Worm (Caenorhabditis elegans) whole organism, young adult: ENCODE measurements around the gene H04D03.4.

Source experiments
- F33H1.4 ChIP-seq: fragments of 200-800 bp; sonication (Bioruptor generic); IDR thresholded peaks from 2 replicates; pipeline ENCODE4 v1.3.6; 2022; ENCODE audit warnings: missing genetic modification reagents, missing genetic modification characterization, missing compliant biosample characterization
- F37B4.10 ChIP-seq: fragments of 200-800 bp; sonication (Bioruptor generic); IDR thresholded peaks from 2 replicates; pipeline ENCODE4 v1.3.6; 2022; ENCODE audit warnings: missing genetic modification characterization, missing compliant biosample characterization
- F52B5.7 ChIP-seq: sonication (generic microtip); optimal IDR thresholded peaks from 2 replicates; lab custom pipeline; 2016; ENCODE audit warnings: mild to moderate bottlenecking, missing genetic modification characterization, missing compliant biosample characterization
- F57C9.4 ChIP-seq: sonication (generic microtip); optimal IDR thresholded peaks from 2 replicates; lab custom pipeline; 2017; ENCODE audit warnings: mild to moderate bottlenecking, missing genetic modification characterization, missing compliant biosample characterization
- T07F8.4 ChIP-seq: sonication (generic microtip); optimal IDR thresholded peaks from 2 replicates; lab custom pipeline; 2016; ENCODE audit warnings: mild to moderate bottlenecking, missing genetic modification characterization, moderate library complexity, missing compliant biosample characterization
- Y53F4B.3 ChIP-seq: fragments of 200-800 bp; sonication (Bioruptor generic); IDR thresholded peaks from 2 replicates; pipeline ENCODE4 v1.3.6; 2022; ENCODE audit warnings: missing genetic modification reagents, missing genetic modification characterization, missing compliant biosample characterization
- Y67H2A.10 ChIP-seq: fragments of 200-800 bp; sonication (Bioruptor generic); conservative IDR thresholded peaks from 2 replicates; pipeline ENCODE4 v1.3.6; 2022; ENCODE audit warnings: missing genetic modification reagents, missing genetic modification characterization, missing compliant biosample characterization
- Y79H2A.3 ChIP-seq: fragments of 200-800 bp; sonication (Bioruptor generic); conservative IDR thresholded peaks from 2 replicates; pipeline ENCODE4 v1.3.6; 2022; ENCODE audit warnings: missing genetic modification reagents, missing genetic modification characterization, missing compliant biosample characterization
- Y95B8A.8 ChIP-seq: fragments of 200-800 bp; sonication (Bioruptor generic); IDR thresholded peaks from 2 replicates; pipeline ENCODE4 v1.3.6; 2022; ENCODE audit warnings: missing genetic modification reagents, missing genetic modification characterization, missing compliant biosample characterization
- ama-1 ChIP-seq, 3 experiments: fragments of 150-350 bp in 1 of 3; sonication (generic microtip) in 2 of 3; optimal IDR thresholded peaks; 2 replicates each; lab custom pipeline; 2014 to 2018; ENCODE audit warnings: missing biosample characterization in 2 of 3, missing genetic modification characterization in 2 of 3, missing genetic modification reagents in 2 of 3
- ceh-100 ChIP-seq: fragments of 200-800 bp; sonication (Bioruptor generic); IDR thresholded peaks from 2 replicates; pipeline ENCODE4 v1.3.6; 2022; ENCODE audit warnings: missing genetic modification reagents, missing genetic modification characterization, missing compliant biosample characterization
- ceh-40 ChIP-seq: fragments of 200-800 bp; sonication (Bioruptor generic); IDR thresholded peaks from 2 replicates; pipeline ENCODE4 v1.3.6; 2022; ENCODE audit warnings: missing genetic modification characterization, missing compliant biosample characterization
- ceh-79 ChIP-seq: sonication (generic microtip); optimal IDR thresholded peaks from 2 replicates; lab custom pipeline; 2017; ENCODE audit warnings: mild to moderate bottlenecking, missing genetic modification characterization, missing compliant biosample characterization
- chd-7 ChIP-seq: sonication (generic microtip); optimal IDR thresholded peaks from 2 replicates; lab custom pipeline; 2016; ENCODE audit warnings: mild to moderate bottlenecking, missing genetic modification characterization, moderate library complexity, missing compliant biosample characterization
- efl-1 ChIP-seq: fragments of 150-350 bp; optimal IDR thresholded peaks from 2 replicates; lab custom pipeline; 2014; ENCODE audit warnings: missing biosample characterization, missing genetic modification reagents, missing genetic modification characterization
- egl-18 ChIP-seq: fragments of 200-800 bp; sonication (Bioruptor generic); IDR thresholded peaks from 2 replicates; pipeline ENCODE4 v1.3.6; 2022; ENCODE audit warnings: missing genetic modification reagents, missing genetic modification characterization, missing compliant biosample characterization
- fkh-3 ChIP-seq: sonication (generic microtip); optimal IDR thresholded peaks from 2 replicates; lab custom pipeline; 2016; ENCODE audit warnings: mild to moderate bottlenecking, missing genetic modification characterization, missing compliant biosample characterization
- him-1 ChIP-seq: sonication (generic microtip); optimal IDR thresholded peaks from 2 replicates; lab custom pipeline; 2016; ENCODE audit warnings: missing genotype, missing genetic modification reagents, missing genetic modification characterization, missing compliant biosample characterization
- hlh-26 ChIP-seq: fragments of 200-800 bp; sonication (Bioruptor generic); conservative IDR thresholded peaks from 2 replicates; pipeline ENCODE4 v1.3.6; 2022; ENCODE audit warnings: missing genetic modification reagents, missing genetic modification characterization, missing compliant biosample characterization
- hmg-1.2 ChIP-seq: fragments of 200-800 bp; sonication (Bioruptor generic); IDR thresholded peaks from 2 replicates; pipeline ENCODE4 v1.3.6; 2022; ENCODE audit warnings: missing genetic modification reagents, missing genetic modification characterization, missing compliant biosample characterization
- hsf-1 ChIP-seq: fragments of 200-800 bp; sonication (Bioruptor generic); IDR thresholded peaks from 2 replicates; pipeline ENCODE4 v1.3.6; 2022; ENCODE audit warnings: missing genetic modification reagents, missing genetic modification characterization, missing compliant biosample characterization
- let-526 ChIP-seq: fragments of 200-800 bp; sonication (Bioruptor generic); IDR thresholded peaks from 2 replicates; pipeline ENCODE4 v1.3.6; 2022; ENCODE audit warnings: missing genetic modification reagents, missing genetic modification characterization, missing compliant biosample characterization
- let-607 ChIP-seq, 2 experiments: fragments of 200-800 bp in 1 of 2; sonication (Bioruptor generic) in 1 of 2; sonication (generic microtip) in 1 of 2; optimal IDR thresholded peaks; 2 replicates each; lab custom pipeline; 2016 to 2018; ENCODE audit warnings: mild to moderate bottlenecking in 2 of 2, missing compliant biosample characterization in 2 of 2, missing genetic modification characterization in 2 of 2, moderate library complexity in 2 of 2, missing genotype in 1 of 2
- lin-40 ChIP-seq: sonication (generic microtip); optimal IDR thresholded peaks from 2 replicates; lab custom pipeline; 2016; ENCODE audit warnings: missing genetic modification characterization, mild to moderate bottlenecking, missing compliant biosample characterization, missing genotype, missing genetic modification reagents
- lsl-1 ChIP-seq: fragments of 200-800 bp; sonication (Bioruptor generic); optimal IDR thresholded peaks from 2 replicates; lab custom pipeline; 2018; ENCODE audit warnings: mild to moderate bottlenecking, missing genetic modification characterization, moderate library complexity, missing compliant biosample characterization
- lsy-27 ChIP-seq: sonication (generic microtip); optimal IDR thresholded peaks from 2 replicates; lab custom pipeline; 2017; ENCODE audit warnings: missing genetic modification characterization, mild to moderate bottlenecking, missing compliant biosample characterization, antibody characterized with exemption, missing genotype, borderline replicate concordance; ENCODE audit not compliant: insufficient read depth
- madf-6 ChIP-seq: fragments of 200-800 bp; sonication (Bioruptor generic); IDR thresholded peaks from 2 replicates; pipeline ENCODE4 v1.3.6; 2022; ENCODE audit warnings: missing genetic modification reagents, missing genetic modification characterization, missing compliant biosample characterization
- mcd-1 ChIP-seq: fragments of 200-800 bp; sonication (Bioruptor generic); IDR thresholded peaks from 2 replicates; pipeline ENCODE4 v1.3.6; 2022; ENCODE audit warnings: missing genetic modification reagents, missing genetic modification characterization, missing compliant biosample characterization
- mxl-1 ChIP-seq: sonication (generic microtip); optimal IDR thresholded peaks from 2 replicates; lab custom pipeline; 2016; ENCODE audit warnings: missing genetic modification characterization, missing compliant biosample characterization
- nfyb-1 ChIP-seq: fragments of 200-800 bp; sonication (Bioruptor generic); IDR thresholded peaks from 2 replicates; pipeline ENCODE4 v1.3.6; 2022; ENCODE audit warnings: missing genetic modification reagents, missing genetic modification characterization, missing compliant biosample characterization
- nhr-179 ChIP-seq: sonication (generic microtip); optimal IDR thresholded peaks from 2 replicates; lab custom pipeline; 2016; ENCODE audit warnings: mild to moderate bottlenecking, missing genetic modification characterization, missing compliant biosample characterization
- nhr-27 ChIP-seq: fragments of 200-800 bp; sonication (Bioruptor generic); optimal IDR thresholded peaks from 2 replicates; lab custom pipeline; 2018; ENCODE audit warnings: mild to moderate bottlenecking, missing genetic modification characterization, moderate library complexity, missing compliant biosample characterization
- nhr-80 ChIP-seq: sonication (generic microtip); optimal IDR thresholded peaks from 2 replicates; lab custom pipeline; 2016; ENCODE audit warnings: missing genetic modification characterization, missing compliant biosample characterization
- pbrm-1 ChIP-seq: fragments of 200-800 bp; sonication (Bioruptor generic); IDR thresholded peaks from 2 replicates; pipeline ENCODE4 v1.3.6; 2022; ENCODE audit warnings: missing genetic modification reagents, missing genetic modification characterization, missing compliant biosample characterization
- snpc-3.4 ChIP-seq: sonication (generic microtip); optimal IDR thresholded peaks from 2 replicates; lab custom pipeline; 2017; ENCODE audit warnings: missing genetic modification characterization, mild to moderate bottlenecking, missing compliant biosample characterization, antibody characterized with exemption, moderate library complexity, missing genotype, missing genetic modification reagents
- snpc-4 ChIP-seq, 5 experiments: fragments of 150-350 bp in 1 of 5; sonication (generic microtip) in 4 of 5; optimal IDR thresholded peaks; 2 replicates each; lab custom pipeline; 2014 to 2018; ENCODE audit warnings: missing genetic modification characterization in 5 of 5, missing biosample characterization in 3 of 5, antibody characterized with exemption in 2 of 5, mild to moderate bottlenecking in 2 of 5, missing compliant biosample characterization in 2 of 5, missing genotype in 2 of 5, moderate library complexity in 2 of 5, missing genetic modification reagents in 1 of 5
- somi-1 ChIP-seq: fragments of 200-800 bp; sonication (Bioruptor generic); optimal IDR thresholded peaks from 2 replicates; lab custom pipeline; 2018; ENCODE audit warnings: mild to moderate bottlenecking, missing genetic modification characterization, missing compliant biosample characterization
- unc-130 ChIP-seq: sonication (generic microtip); optimal IDR thresholded peaks from 2 replicates; lab custom pipeline; 2016; ENCODE audit warnings: missing genetic modification reagents, missing genetic modification characterization, missing compliant biosample characterization
- zfh-2 ChIP-seq: fragments of 200-800 bp; sonication (Bioruptor generic); conservative IDR thresholded peaks from 2 replicates; pipeline ENCODE4 v1.3.6; 2022; ENCODE audit warnings: missing genetic modification reagents, missing genetic modification characterization, missing compliant biosample characterization
- zim-3 ChIP-seq: sonication (generic microtip); optimal IDR thresholded peaks from 2 replicates; lab custom pipeline; 2017; ENCODE audit warnings: mild to moderate bottlenecking, missing genetic modification characterization, moderate library complexity, missing compliant biosample characterization
- ztf-3 ChIP-seq: fragments of 200-800 bp; sonication (Bioruptor generic); optimal IDR thresholded peaks from 2 replicates; lab custom pipeline; 2018; ENCODE audit warnings: mild to moderate bottlenecking, missing genetic modification characterization, missing compliant biosample characterization

Gene H04D03.4

ce11 chrIII:10460427-10461163 is 9.7 kb upstream of the H04D03.4 start, which contains the start of gene ecps-1 (continued):
- TF ChIP-seq mcd-1 (GFP tag; lab: Robert Waterston, UW) (peak; percentile 98), F33H1.4 (GFP tag; lab: Robert Waterston, UW) (peak; percentile 74), pbrm-1 (GFP tag; lab: Robert Waterston, UW) (peak; percentile 94), snpc-3.4 (peak; percentile 91), Y79H2A.3 (GFP tag; lab: Robert Waterston, UW) (peak; percentile 79), ama-1 (optimal IDR thresholded peaks at IDR 0.05; lab: Kevin White, UChicago) (no peak), ama-1 (GFP tag; optimal IDR thresholded peaks at IDR 0.05; lab: Kevin White, UChicago) (no peak), F52B5.7 (no peak), nfyb-1 (GFP tag; lab: Robert Waterston, UW) (0 out of 2 replicates have a peak, but pooled peaks have one; percentile 54), ceh-79 (no peak), unc-130 (GFP tag; lab: Kevin White, UChicago) (peak; percentile 93), Y95B8A.8 (peak; percentile 82), hsf-1 (GFP tag; lab: Robert Waterston, UW) (no peak), somi-1 (GFP tag; lab: Kevin White, UChicago) (peak; percentile 48), zfh-2 (GFP tag; lab: Robert Waterston, UW) (no peak), efl-1 (GFP tag; lab: Kevin White, UChicago) (peak; percentile 64), lsy-27 (tag; lab: Kevin White, UChicago) (peak; percentile 25), hlh-26 (GFP tag; lab: Robert Waterston, UW) (no peak), nhr-27 (tag; lab: Kevin White, UChicago) (no peak), mxl-1 (tag; lab: Kevin White, UChicago) (no peak), madf-6 (peak; percentile 84), snpc-4 (GFP tag; optimal IDR thresholded peaks at IDR 0.05; lab: Kevin White, UChicago) (peak; percentile 76), snpc-4 (tag; optimal IDR thresholded peaks at IDR 0.05; lab: Kevin White, UChicago) (peak; percentile 44 to 76 (median 54)), egl-18 (GFP tag; lab: Robert Waterston, UW) (no peak), F57C9.4 (tag; lab: Kevin White, UChicago) (no peak), ztf-3 (no peak), chd-7 (tag; lab: Kevin White, UChicago) (no peak), nhr-80 (tag; lab: Kevin White, UChicago) (no peak), let-526 (GFP tag; lab: Robert Waterston, UW) (peak; percentile 68; the same call in 1 of the 2 replicates), lin-40 (tag; lab: Kevin White, UChicago) (peak; percentile 65), zim-3 (tag; lab: Kevin White, UChicago) (no peak), ceh-40 (GFP tag; lab: Robert Waterston, UW) (no peak)
- TF ChIP-seq, all 124 proteins: peak for 62

- TF ChIP-seq Y67H2A.10 (GFP tag; lab: Robert Waterston, UW) (no peak), nhr-179 (tag; lab: Kevin White, UChicago) (no peak), ceh-100 (GFP tag; lab: Robert Waterston, UW) (no peak), fkh-3 (tag; lab: Kevin White, UChicago) (no peak), him-1 (no peak), hmg-1.2 (GFP tag; lab: Robert Waterston, UW) (no peak), lsl-1 (GFP tag; lab: Kevin White, UChicago) (no peak), Y53F4B.3 (GFP tag; lab: Robert Waterston, UW) (no peak), let-607 (tag; optimal IDR thresholded peaks at IDR 0.05; lab: Kevin White, UChicago) (no peak), T07F8.4 (no peak), snpc-4 (GFP tag; optimal IDR thresholded peaks at IDR 0.05; lab: Kevin White, UChicago) (no peak), snpc-4 (tag; optimal IDR thresholded peaks at IDR 0.05; lab: Kevin White, UChicago) (no peak), ceh-79 (no peak), F37B4.10 (GFP tag; lab: Robert Waterston, UW) (no peak)
- TF ChIP-seq, all 124 proteins: peak for 0
Observed at ce11 chrIII:10446730-10447129, 4.2 kb downstream of the H04D03.4 start, which contains the start of gene H04D03.7. Gene H04D03.7 (minus strand): TSS chrIII:10446830.
